Fruit fly (Drosophila melanogaster) whole organism, wandering third instar larva: ENCODE results near the gene CG42354.
A peak's percentile ranks its signal among the peaks of the same experiment; 100 is the strongest.

Experiments used
- Abd-B ChIP-seq: fragments of >200 bp; optimal IDR thresholded peaks from 2 replicates; lab custom pipeline; 2017; ENCODE audit warnings: missing biosample characterization, missing genetic modification characterization
- CG32264 ChIP-seq: fragments of 200-800 bp; sonication (Bioruptor generic); optimal IDR thresholded peaks from 2 replicates; lab custom pipeline; 2016; ENCODE audit warnings: missing biosample characterization, missing genetic modification characterization
- CG9705 ChIP-seq: fragments of 200-800 bp; sonication (Bioruptor generic); optimal IDR thresholded peaks from 2 replicates; lab custom pipeline; 2018; ENCODE audit warnings: missing biosample characterization, mild to moderate bottlenecking, missing genetic modification characterization
- CrebA ChIP-seq: fragments of 200-800 bp; sonication (Bioruptor generic); optimal IDR thresholded peaks from 2 replicates; lab custom pipeline; 2016; ENCODE audit warnings: missing biosample characterization, mild to moderate bottlenecking, missing genetic modification characterization, borderline replicate concordance
- Dfd ChIP-seq: fragments of >200 bp; optimal IDR thresholded peaks from 2 replicates; lab custom pipeline; 2017; ENCODE audit warnings: missing biosample characterization, missing genetic modification characterization
- Dif ChIP-seq: fragments of 200-275, 200-300 bp; sonication (Bioruptor generic); optimal IDR thresholded peaks from 2 replicates; lab custom pipeline; 2018; ENCODE audit warnings: missing biosample characterization, missing genetic modification characterization; ENCODE audit not compliant: partially characterized antibody
- GATAd ChIP-seq: sonication (Bioruptor generic); optimal IDR thresholded peaks from 2 replicates; lab custom pipeline; 2016; ENCODE audit warnings: missing biosample characterization, missing genetic modification characterization
- HLH106 ChIP-seq: fragments of 200-800 bp; optimal IDR thresholded peaks from 3 replicates; lab custom pipeline; 2019; ENCODE audit warnings: missing biosample characterization, mild to moderate bottlenecking, missing genetic modification characterization, moderate library complexity
- Hnf4 ChIP-seq: fragments of 200-800 bp; sonication (Bioruptor generic); optimal IDR thresholded peaks from 2 replicates; lab custom pipeline; 2016; ENCODE audit warnings: missing biosample characterization, mild to moderate bottlenecking, missing genetic modification characterization
- Hr83 ChIP-seq: fragments of 200-300 bp; sonication (Bioruptor generic); optimal IDR thresholded peaks from 2 replicates; lab custom pipeline; 2016; ENCODE audit warnings: missing biosample characterization, mild to moderate bottlenecking, missing genetic modification characterization, moderate library complexity; ENCODE audit not compliant: poor library complexity, severe bottlenecking
- Jra ChIP-seq: sonication (Bioruptor generic); optimal IDR thresholded peaks from 2 replicates; lab custom pipeline; 2016; ENCODE audit warnings: missing biosample characterization, missing genetic modification characterization
- Myc ChIP-seq: fragments of >200 bp; optimal IDR thresholded peaks from 2 replicates; lab custom pipeline; 2017
- N ChIP-seq: fragments of >200 bp; optimal IDR thresholded peaks from 2 replicates; lab custom pipeline; 2018; ENCODE audit warnings: missing biosample characterization, missing external identifiers, missing genetic modification characterization
- OdsH ChIP-seq: fragments of 200-800 bp; sonication (Bioruptor generic); optimal IDR thresholded peaks from 2 replicates; lab custom pipeline; 2016; ENCODE audit warnings: missing biosample characterization, mild to moderate bottlenecking, missing genetic modification characterization
- Rel ChIP-seq, 2 experiments: fragments of 200-800 bp; sonication (Bioruptor generic) in 1 of 2; optimal IDR thresholded peaks; 2 replicates in 1 of 2; 3 replicates in 1 of 2; lab custom pipeline; 2016 to 2019; ENCODE audit warnings: mild to moderate bottlenecking in 2 of 2, missing biosample characterization in 2 of 2, missing genetic modification characterization in 2 of 2, moderate library complexity in 1 of 2
- Sp1 ChIP-seq: fragments of 200-800 bp; sonication (Bioruptor generic); optimal IDR thresholded peaks from 3 replicates; lab custom pipeline; 2019; ENCODE audit warnings: missing biosample characterization, mild to moderate bottlenecking, missing genetic modification characterization, moderate library complexity
- Vsx2 ChIP-seq: fragments of 200-300, 225-300 bp; sonication (Bioruptor generic); optimal IDR thresholded peaks from 2 replicates; lab custom pipeline; 2018; ENCODE audit warnings: missing biosample characterization, missing genetic modification characterization; ENCODE audit not compliant: partially characterized antibody
- br ChIP-seq: fragments of 200-800 bp; sonication (Bioruptor generic); optimal IDR thresholded peaks from 2 replicates; lab custom pipeline; 2016; ENCODE audit warnings: missing biosample characterization, missing genetic modification characterization
- dl ChIP-seq, 2 experiments: fragments of 175-275, 200-275 bp in 1 of 2; fragments of 200-275 bp in 1 of 2; sonication (Bioruptor generic); optimal IDR thresholded peaks; lab custom pipeline; 2018; ENCODE audit warnings: mild to moderate bottlenecking in 2 of 2, missing biosample characterization in 2 of 2, missing genetic modification characterization in 2 of 2, moderate library complexity in 2 of 2; ENCODE audit not compliant: partially characterized antibody in 2 of 2, insufficient read depth in 1 of 2
- dmrt93B ChIP-seq: fragments of 200-800 bp; sonication (Bioruptor generic); optimal IDR thresholded peaks from 2 replicates; lab custom pipeline; 2018; ENCODE audit warnings: missing biosample characterization, mild to moderate bottlenecking, missing genetic modification characterization
- dsf ChIP-seq: sonication (Bioruptor generic); optimal IDR thresholded peaks from 2 replicates; lab custom pipeline; 2016; ENCODE audit warnings: missing biosample characterization, missing genetic modification characterization, borderline replicate concordance
- ey ChIP-seq: fragments of 200-800 bp; sonication (Bioruptor generic); optimal IDR thresholded peaks from 2 replicates; lab custom pipeline; 2016; ENCODE audit warnings: missing biosample characterization, missing genetic modification characterization
- foxo ChIP-seq, 2 experiments: fragments of 200-800 bp; sonication (Bioruptor generic); optimal IDR thresholded peaks; 2 replicates in 1 of 2; 3 replicates in 1 of 2; lab custom pipeline; 2016 to 2017; ENCODE audit warnings: missing biosample characterization in 2 of 2, missing genetic modification characterization in 2 of 2
- fru ChIP-seq: fragments of 200-800 bp; sonication (Bioruptor generic); optimal IDR thresholded peaks from 3 replicates; lab custom pipeline; 2016; ENCODE audit warnings: missing biosample characterization, mild to moderate bottlenecking, missing genetic modification characterization
- h ChIP-seq: fragments of 200-800 bp; sonication (Bioruptor generic); optimal IDR thresholded peaks from 3 replicates; lab custom pipeline; 2016; ENCODE audit warnings: missing biosample characterization, mild to moderate bottlenecking, missing genetic modification characterization
- jim ChIP-seq: fragments of 175-275, 200-325 bp; sonication (Bioruptor generic); optimal IDR thresholded peaks from 2 replicates; lab custom pipeline; 2016; ENCODE audit warnings: missing biosample characterization, mild to moderate bottlenecking, missing genetic modification characterization
- lola ChIP-seq: fragments of >200 bp; optimal IDR thresholded peaks from 2 replicates; lab custom pipeline; 2017; ENCODE audit warnings: missing biosample characterization, missing genetic modification characterization
- pan ChIP-seq: fragments of >200 bp; optimal IDR thresholded peaks from 2 replicates; lab custom pipeline; 2017
- psq ChIP-seq: fragments of 200-800 bp; sonication (Bioruptor generic); optimal IDR thresholded peaks from 3 replicates; lab custom pipeline; 2017; ENCODE audit warnings: missing biosample characterization, mild to moderate bottlenecking, missing genetic modification characterization, moderate library complexity
- rgr ChIP-seq: fragments of 200-800 bp; sonication (Bioruptor generic); optimal IDR thresholded peaks from 3 replicates; lab custom pipeline; 2016; ENCODE audit warnings: missing biosample characterization, mild to moderate bottlenecking, missing genetic modification characterization
- sage ChIP-seq: fragments of 200-800 bp; sonication (Bioruptor generic); optimal IDR thresholded peaks from 2 replicates; lab custom pipeline; 2016; ENCODE audit warnings: missing biosample characterization, mild to moderate bottlenecking, missing genetic modification characterization
- sv ChIP-seq: fragments of 200-800 bp; sonication (Bioruptor generic); optimal IDR thresholded peaks from 3 replicates; lab custom pipeline; 2016; ENCODE audit warnings: missing biosample characterization, missing genetic modification characterization
- tai ChIP-seq: sonication (Bioruptor generic); optimal IDR thresholded peaks from 2 replicates; lab custom pipeline; 2016; ENCODE audit warnings: missing biosample characterization, missing genetic modification characterization
- usp ChIP-seq: fragments of >200 bp; optimal IDR thresholded peaks from 2 replicates; lab custom pipeline; 2017; ENCODE audit warnings: missing biosample characterization, missing genetic modification characterization
- woc ChIP-seq: sonication (Bioruptor generic); optimal IDR thresholded peaks from 2 replicates; lab custom pipeline; 2016; ENCODE audit warnings: missing biosample characterization, mild to moderate bottlenecking, missing genetic modification characterization

CG42354 gene

dm6 chrX:16135920-16136319 lies 31.2 kb upstream of the CG42354 start:
- TF ChIP-seq N (GFP tag; lab: Kevin White, UChicago) (no peak), h (no peak), dsf (GFP tag; lab: Kevin White, UChicago) (no peak), Abd-B (no peak), GATAd (GFP tag; lab: Kevin White, UChicago) (no peak), Jra (no peak), Rel (GFP tag; optimal IDR thresholded peaks at IDR 0.05; lab: Kevin White, UChicago) (no peak), Rel (tag; optimal IDR thresholded peaks at IDR 0.05; lab: Kevin White, UChicago) (no peak), rgr (GFP tag; lab: Kevin White, UChicago) (no peak), Hr83 (GFP tag; lab: Kevin White, UChicago) (no peak), psq (no peak), CG9705 (GFP tag; lab: Kevin White, UChicago) (no peak), OdsH (GFP tag; lab: Kevin White, UChicago) (no peak)

DNA sequence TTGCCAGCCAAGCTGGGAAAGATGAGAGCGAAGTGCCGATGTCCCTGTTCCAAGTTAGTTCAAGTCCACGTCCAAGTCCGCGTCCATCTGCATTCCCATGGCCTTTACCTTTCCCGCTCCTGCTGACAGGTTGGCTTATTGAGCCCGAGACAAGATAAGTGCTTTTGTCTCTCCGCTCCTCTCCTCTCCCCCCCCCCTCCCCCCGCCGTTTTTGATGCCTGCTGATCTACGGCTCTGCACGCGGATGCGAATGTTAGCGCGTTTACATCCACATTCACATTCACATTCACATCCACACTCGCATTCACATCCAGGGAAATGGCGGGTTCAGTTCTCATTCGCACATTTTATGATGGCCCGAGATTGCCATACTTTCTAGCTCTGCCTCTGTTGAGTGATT lies 30.6 kb upstream of the CG42354 start:
- TF ChIP-seq Dfd (GFP tag; lab: Kevin White, UChicago) (peak; percentile 68), usp (GFP tag; lab: Kevin White, UChicago) (no peak)

DNA sequence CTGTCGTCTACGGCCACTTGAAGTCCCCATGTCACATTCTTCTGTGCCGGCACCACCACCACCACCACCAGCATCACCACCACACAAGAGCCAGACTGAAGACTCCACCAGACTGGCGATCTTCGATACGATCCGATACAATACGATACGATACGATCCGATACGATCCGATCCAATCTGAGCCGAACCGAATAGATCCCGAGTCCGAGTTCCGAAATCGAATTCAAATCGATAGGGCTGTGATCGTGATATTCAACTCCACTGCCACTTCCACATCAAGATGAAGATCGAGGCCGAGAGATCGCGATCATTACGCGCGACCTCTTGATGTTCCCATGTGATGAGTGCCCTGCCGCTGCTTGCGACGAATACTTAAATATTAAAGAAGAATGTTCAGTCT lies 19.5 kb upstream of the CG42354 start:
- TF ChIP-seq Hnf4 (GFP tag; lab: Kevin White, UChicago) (no peak), CG32264 (GFP tag; lab: Kevin White, UChicago) (no peak), Myc (lab: Kevin White, UChicago) (no peak), lola (GFP tag; lab: Kevin White, UChicago) (no peak), psq (no peak), HLH106 (tag; lab: Kevin White, UChicago) (no peak), GATAd (GFP tag; lab: Kevin White, UChicago) (no peak), jim (GFP tag; lab: Kevin White, UChicago) (no peak)

DNA sequence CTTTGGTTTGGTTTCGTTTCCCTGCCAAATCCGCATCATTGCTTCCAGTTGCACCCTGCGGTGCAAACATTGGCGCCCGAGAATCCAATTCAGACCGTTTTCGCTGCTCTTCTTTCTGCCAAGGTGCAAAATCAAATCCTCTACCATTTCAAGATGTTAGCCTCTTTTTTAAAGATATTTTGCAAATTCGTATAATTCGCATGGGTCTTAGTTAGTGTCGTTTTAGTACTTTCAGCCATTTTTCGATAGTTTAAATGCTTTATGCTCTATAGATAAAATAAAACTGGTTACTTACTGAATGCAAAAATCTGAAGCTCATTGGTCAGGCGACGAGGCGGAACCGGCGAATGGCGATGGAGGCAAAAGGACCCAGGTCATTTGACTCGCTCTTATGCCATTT lies 6.9 kb upstream of the CG42354 start:
- no peak for TF ChIP-seq dl (GFP tag; optimal IDR thresholded peaks at IDR 0.05; lab: Kevin White, UChicago; ENCODE audit: insufficient read depth in 1 of 2, partially characterized antibody in 2 of 2)
- TF ChIP-seq N (GFP tag; lab: Kevin White, UChicago): no peak
- peak; percentile 14 for TF ChIP-seq HLH106 (tag; lab: Kevin White, UChicago)
- TF ChIP-seq Hnf4 (GFP tag; lab: Kevin White, UChicago): no peak
- TF ChIP-seq rgr (GFP tag; lab: Kevin White, UChicago): no peak
- TF ChIP-seq br (GFP tag; lab: Kevin White, UChicago): peak; percentile 17
- TF ChIP-seq GATAd (GFP tag; lab: Kevin White, UChicago): no peak
- peak; percentile 35 for TF ChIP-seq woc
- TF ChIP-seq Vsx2 (GFP tag; lab: Kevin White, UChicago): no peak
- peak; percentile 7 for TF ChIP-seq h
- TF ChIP-seq psq: peak; percentile 3
- no peak for TF ChIP-seq lola (GFP tag; lab: Kevin White, UChicago)
- TF ChIP-seq CG9705 (GFP tag; lab: Kevin White, UChicago): no peak
- TF ChIP-seq foxo (GFP tag; optimal IDR thresholded peaks at IDR 0.05; lab: Kevin White, UChicago): peak in 1 of 2 experiments; percentile 38
- TF ChIP-seq Hr83 (GFP tag; lab: Kevin White, UChicago): no peak
- peak; percentile 28 for TF ChIP-seq ey (GFP tag; lab: Kevin White, UChicago)
- no peak for TF ChIP-seq Sp1 (GFP tag; lab: Kevin White, UChicago)
- TF ChIP-seq fru (GFP tag; lab: Kevin White, UChicago): peak; percentile 43
- TF ChIP-seq dmrt93B (GFP tag; lab: Kevin White, UChicago): no peak
- TF ChIP-seq Dif (GFP tag; lab: Kevin White, UChicago): no peak

- peak in 1 of 2 experiments; percentile 57 for TF ChIP-seq foxo (GFP tag; optimal IDR thresholded peaks at IDR 0.05; lab: Kevin White, UChicago)
- no peak for TF ChIP-seq CG9705 (GFP tag; lab: Kevin White, UChicago)
- no peak for TF ChIP-seq dl (GFP tag; optimal IDR thresholded peaks at IDR 0.05; lab: Kevin White, UChicago; ENCODE audit: insufficient read depth in 1 of 2, partially characterized antibody in 2 of 2)
- TF ChIP-seq Abd-B: no peak
- TF ChIP-seq CrebA: no peak
- TF ChIP-seq HLH106 (tag; lab: Kevin White, UChicago): no peak
- TF ChIP-seq Jra: no peak
- peak; percentile 2 for TF ChIP-seq br (GFP tag; lab: Kevin White, UChicago)
- TF ChIP-seq h: no peak
- TF ChIP-seq Dif (GFP tag; lab: Kevin White, UChicago): no peak
- TF ChIP-seq Myc (lab: Kevin White, UChicago): peak; percentile 87
- TF ChIP-seq Dfd (GFP tag; lab: Kevin White, UChicago): no peak
- TF ChIP-seq N (GFP tag; lab: Kevin White, UChicago): no peak
- peak; percentile 6 for TF ChIP-seq rgr (GFP tag; lab: Kevin White, UChicago)
- TF ChIP-seq Hr83 (GFP tag; lab: Kevin White, UChicago): peak; percentile 65
- no peak for TF ChIP-seq Rel (GFP tag; optimal IDR thresholded peaks at IDR 0.05; lab: Kevin White, UChicago)
- TF ChIP-seq Rel (tag; optimal IDR thresholded peaks at IDR 0.05; lab: Kevin White, UChicago): no peak
- no peak for TF ChIP-seq sv (GFP tag; lab: Kevin White, UChicago)
- TF ChIP-seq fru (GFP tag; lab: Kevin White, UChicago): peak; percentile 50
- no peak for TF ChIP-seq tai (GFP tag; lab: Kevin White, UChicago)
- TF ChIP-seq lola (GFP tag; lab: Kevin White, UChicago): no peak
- TF ChIP-seq OdsH (GFP tag; lab: Kevin White, UChicago): peak; percentile 19
- peak; percentile 18 for TF ChIP-seq ey (GFP tag; lab: Kevin White, UChicago)
- TF ChIP-seq psq: no peak
- no peak for TF ChIP-seq pan
- no peak for TF ChIP-seq Vsx2 (GFP tag; lab: Kevin White, UChicago)
- TF ChIP-seq sage (GFP tag; lab: Kevin White, UChicago): no peak
- no peak for TF ChIP-seq CG32264 (GFP tag; lab: Kevin White, UChicago)
- TF ChIP-seq dmrt93B (GFP tag; lab: Kevin White, UChicago): no peak
- peak; percentile 54 for TF ChIP-seq Hnf4 (GFP tag; lab: Kevin White, UChicago)
Measured at dm6 chrX:16105715-16106114, 969 bp upstream of the CG42354 start.
